Worm (Caenorhabditis elegans) whole organism, young adult: ENCODE measurements around the gene cysl-1.
A peak's percentile ranks its signal among the peaks of the same experiment; 100 is the strongest.

Source experiments
- B0261.1 ChIP-seq: sonication (generic microtip); optimal IDR thresholded peaks from 2 replicates; lab custom pipeline; 2016; ENCODE audit warnings: mild to moderate bottlenecking, missing genetic modification characterization, moderate library complexity, missing compliant biosample characterization
- C06A6.2 ChIP-seq: fragments of 200-800 bp; sonication (Bioruptor generic); conservative IDR thresholded peaks from 2 replicates; pipeline ENCODE4 v1.3.6; 2022; ENCODE audit warnings: missing genetic modification characterization, missing compliant biosample characterization
- F22D6.2 ChIP-seq: sonication (generic microtip); optimal IDR thresholded peaks from 2 replicates; lab custom pipeline; 2016; ENCODE audit warnings: mild to moderate bottlenecking, missing genetic modification characterization, missing compliant biosample characterization
- F33H1.4 ChIP-seq: fragments of 200-800 bp; sonication (Bioruptor generic); IDR thresholded peaks from 2 replicates; pipeline ENCODE4 v1.3.6; 2022; ENCODE audit warnings: missing genetic modification reagents, missing genetic modification characterization, missing compliant biosample characterization
- F49E8.2 ChIP-seq: sonication (generic microtip); optimal IDR thresholded peaks from 3 replicates; lab custom pipeline; 2017; ENCODE audit warnings: missing genetic modification characterization, mild to moderate bottlenecking, missing compliant biosample characterization, antibody characterized with exemption, moderate library complexity; ENCODE audit not compliant: insufficient read depth
- F52B5.7 ChIP-seq: sonication (generic microtip); optimal IDR thresholded peaks from 2 replicates; lab custom pipeline; 2016; ENCODE audit warnings: mild to moderate bottlenecking, missing genetic modification characterization, missing compliant biosample characterization
- F57A8.1 ChIP-seq: fragments of 200-800 bp; sonication (Bioruptor generic); optimal IDR thresholded peaks from 2 replicates; lab custom pipeline; 2018; ENCODE audit warnings: mild to moderate bottlenecking, missing genetic modification characterization, moderate library complexity, missing compliant biosample characterization
- K11D2.4 ChIP-seq: fragments of 200-800 bp; sonication (Bioruptor generic); IDR thresholded peaks from 2 replicates; pipeline ENCODE4 v1.3.6; 2022; ENCODE audit warnings: missing genetic modification reagents, missing genetic modification characterization, missing compliant biosample characterization
- K12H6.12 ChIP-seq: fragments of 200-800 bp; sonication (Bioruptor generic); optimal IDR thresholded peaks from 2 replicates; lab custom pipeline; 2018; ENCODE audit warnings: mild to moderate bottlenecking, missing genetic modification characterization, missing compliant biosample characterization
- Y53G8AR.9 ChIP-seq: fragments of 200-800 bp; sonication (Bioruptor generic); conservative IDR thresholded peaks from 2 replicates; pipeline ENCODE4 v1.3.6; 2022; ENCODE audit warnings: missing genetic modification reagents, missing genetic modification characterization, missing compliant biosample characterization
- Y79H2A.3 ChIP-seq: fragments of 200-800 bp; sonication (Bioruptor generic); conservative IDR thresholded peaks from 2 replicates; pipeline ENCODE4 v1.3.6; 2022; ENCODE audit warnings: missing genetic modification reagents, missing genetic modification characterization, missing compliant biosample characterization
- ZK185.1 ChIP-seq: sonication (generic microtip); optimal IDR thresholded peaks from 2 replicates; lab custom pipeline; 2016; ENCODE audit warnings: mild to moderate bottlenecking, missing genetic modification characterization, missing compliant biosample characterization; ENCODE audit not compliant: poor library complexity, severe bottlenecking
- aptf-2 ChIP-seq: fragments of 200-800 bp; sonication (Bioruptor generic); conservative IDR thresholded peaks from 2 replicates; pipeline ENCODE4 v1.3.6; 2022; ENCODE audit warnings: missing genetic modification reagents, missing genetic modification characterization, missing compliant biosample characterization
- attf-5 ChIP-seq: fragments of 200-800 bp; sonication (Bioruptor generic); optimal IDR thresholded peaks from 2 replicates; lab custom pipeline; 2018; ENCODE audit warnings: mild to moderate bottlenecking, missing genetic modification characterization, missing compliant biosample characterization
- bed-2 ChIP-seq: fragments of 200-800 bp; sonication (Bioruptor generic); IDR thresholded peaks from 2 replicates; pipeline ENCODE4 v1.3.6; 2022; ENCODE audit warnings: missing genetic modification reagents, missing genetic modification characterization, missing compliant biosample characterization
- ccch-3 ChIP-seq: fragments of 200-800 bp; sonication (Bioruptor generic); optimal IDR thresholded peaks from 2 replicates; lab custom pipeline; 2018; ENCODE audit warnings: mild to moderate bottlenecking, missing genetic modification characterization, missing compliant biosample characterization
- cebp-1 ChIP-seq, 2 experiments: fragments of 200-800 bp in 1 of 2; sonication (Bioruptor generic) in 1 of 2; sonication (generic microtip) in 1 of 2; IDR thresholded peaks in 1 of 2; optimal IDR thresholded peaks in 1 of 2; 2 replicates each; pipeline versions ENCODE4 v1.3.6 to Lab custom; 2017 to 2022; ENCODE audit warnings: missing compliant biosample characterization in 2 of 2, missing genetic modification characterization in 2 of 2, mild to moderate bottlenecking in 1 of 2, missing genetic modification reagents in 1 of 2, moderate library complexity in 1 of 2
- ceh-100 ChIP-seq: fragments of 200-800 bp; sonication (Bioruptor generic); IDR thresholded peaks from 2 replicates; pipeline ENCODE4 v1.3.6; 2022; ENCODE audit warnings: missing genetic modification reagents, missing genetic modification characterization, missing compliant biosample characterization
- chd-7 ChIP-seq: sonication (generic microtip); optimal IDR thresholded peaks from 2 replicates; lab custom pipeline; 2016; ENCODE audit warnings: mild to moderate bottlenecking, missing genetic modification characterization, moderate library complexity, missing compliant biosample characterization
- die-1 ChIP-seq: sonication (generic microtip); optimal IDR thresholded peaks from 2 replicates; lab custom pipeline; 2016; ENCODE audit warnings: missing genotype, mild to moderate bottlenecking, missing genetic modification characterization, missing compliant biosample characterization
- dox-1 ChIP-seq: fragments of 200-800 bp; sonication (Bioruptor generic); IDR thresholded peaks from 2 replicates; pipeline ENCODE4 v1.3.6; 2022; ENCODE audit warnings: missing genetic modification reagents, missing genetic modification characterization, missing compliant biosample characterization
- egrh-3 ChIP-seq: fragments of 200-800 bp; sonication (Bioruptor generic); IDR thresholded peaks from 2 replicates; pipeline ENCODE4 v1.3.6; 2022; ENCODE audit warnings: missing genetic modification reagents, missing genetic modification characterization, missing compliant biosample characterization
- ets-4 ChIP-seq: fragments of 200-800 bp; sonication (Bioruptor generic); optimal IDR thresholded peaks from 2 replicates; lab custom pipeline; 2018; ENCODE audit warnings: mild to moderate bottlenecking, missing genetic modification characterization, missing compliant biosample characterization
- gei-17 ChIP-seq: fragments of 200-800 bp; sonication (Bioruptor generic); optimal IDR thresholded peaks from 2 replicates; lab custom pipeline; 2018; ENCODE audit warnings: mild to moderate bottlenecking, missing genetic modification characterization, missing compliant biosample characterization
- hmg-1.2 ChIP-seq: fragments of 200-800 bp; sonication (Bioruptor generic); IDR thresholded peaks from 2 replicates; pipeline ENCODE4 v1.3.6; 2022; ENCODE audit warnings: missing genetic modification reagents, missing genetic modification characterization, missing compliant biosample characterization
- lag-1 ChIP-seq: fragments of 200-800 bp; sonication (Bioruptor generic); IDR thresholded peaks from 2 replicates; pipeline ENCODE4 v1.3.6; 2022; ENCODE audit warnings: missing genetic modification reagents, missing genetic modification characterization, missing compliant biosample characterization
- lin-40 ChIP-seq: sonication (generic microtip); optimal IDR thresholded peaks from 2 replicates; lab custom pipeline; 2016; ENCODE audit warnings: missing genetic modification characterization, mild to moderate bottlenecking, missing compliant biosample characterization, missing genotype, missing genetic modification reagents
- madf-10 ChIP-seq: sonication (generic microtip); optimal IDR thresholded peaks from 2 replicates; lab custom pipeline; 2016; ENCODE audit warnings: mild to moderate bottlenecking, missing genetic modification characterization, missing compliant biosample characterization
- mcd-1 ChIP-seq: fragments of 200-800 bp; sonication (Bioruptor generic); IDR thresholded peaks from 2 replicates; pipeline ENCODE4 v1.3.6; 2022; ENCODE audit warnings: missing genetic modification reagents, missing genetic modification characterization, missing compliant biosample characterization
- mel-28 ChIP-seq: sonication (generic microtip); optimal IDR thresholded peaks from 2 replicates; lab custom pipeline; 2016; ENCODE audit warnings: borderline replicate concordance, mild to moderate bottlenecking, missing genetic modification characterization, missing compliant biosample characterization
- mxl-1 ChIP-seq: sonication (generic microtip); optimal IDR thresholded peaks from 2 replicates; lab custom pipeline; 2016; ENCODE audit warnings: missing genetic modification characterization, missing compliant biosample characterization
- nfya-2 ChIP-seq: fragments of 200-800 bp; sonication (Bioruptor generic); IDR thresholded peaks from 2 replicates; pipeline ENCODE4 v1.3.6; 2022; ENCODE audit warnings: missing genetic modification reagents, missing genetic modification characterization, missing compliant biosample characterization
- rcor-1 ChIP-seq: fragments of 200-800 bp; sonication (Bioruptor generic); IDR thresholded peaks from 2 replicates; pipeline ENCODE4 v1.3.6; 2022; ENCODE audit warnings: missing genetic modification reagents, missing genetic modification characterization, missing compliant biosample characterization
- rpc-1 ChIP-seq, 2 experiments: fragments of 150-350 bp in 1 of 2; sonication (generic microtip) in 1 of 2; optimal IDR thresholded peaks; 2 replicates each; lab custom pipeline; 2014 to 2018; ENCODE audit warnings: missing biosample characterization in 1 of 2, missing genetic modification characterization in 1 of 2, missing genetic modification reagents in 1 of 2, missing genotype in 1 of 2
- sea-2 ChIP-seq: fragments of 200-800 bp; sonication (Bioruptor generic); IDR thresholded peaks from 2 replicates; pipeline ENCODE4 v1.3.6; 2022; ENCODE audit warnings: missing genetic modification characterization, missing compliant biosample characterization
- snpc-1.3 ChIP-seq: sonication (generic microtip); optimal IDR thresholded peaks from 2 replicates; lab custom pipeline; 2017; ENCODE audit warnings: missing genetic modification characterization, mild to moderate bottlenecking, missing compliant biosample characterization, antibody characterized with exemption, moderate library complexity, missing genotype, missing genetic modification reagents; ENCODE audit not compliant: insufficient read depth
- snpc-4 ChIP-seq, 5 experiments: fragments of 150-350 bp in 1 of 5; sonication (generic microtip) in 4 of 5; optimal IDR thresholded peaks; 2 replicates each; lab custom pipeline; 2014 to 2018; ENCODE audit warnings: missing genetic modification characterization in 5 of 5, missing biosample characterization in 3 of 5, antibody characterized with exemption in 2 of 5, mild to moderate bottlenecking in 2 of 5, missing compliant biosample characterization in 2 of 5, missing genotype in 2 of 5, moderate library complexity in 2 of 5, missing genetic modification reagents in 1 of 5
- somi-1 ChIP-seq: fragments of 200-800 bp; sonication (Bioruptor generic); optimal IDR thresholded peaks from 2 replicates; lab custom pipeline; 2018; ENCODE audit warnings: mild to moderate bottlenecking, missing genetic modification characterization, missing compliant biosample characterization
- sptf-2 ChIP-seq: fragments of 200-800 bp; sonication (Bioruptor generic); optimal IDR thresholded peaks from 2 replicates; lab custom pipeline; 2018; ENCODE audit warnings: mild to moderate bottlenecking, missing genetic modification characterization, missing compliant biosample characterization
- tbx-9 ChIP-seq: sonication (generic microtip); optimal IDR thresholded peaks from 2 replicates; lab custom pipeline; 2016; ENCODE audit warnings: borderline replicate concordance, missing genetic modification characterization, inconsistent platforms, missing compliant biosample characterization
- tlf-1 ChIP-seq: fragments of 200-800 bp; sonication (Bioruptor generic); optimal IDR thresholded peaks from 2 replicates; lab custom pipeline; 2018; ENCODE audit warnings: mild to moderate bottlenecking, missing genetic modification characterization, missing compliant biosample characterization
- unc-62 ChIP-seq: fragments of 150-350 bp; optimal IDR thresholded peaks from 2 replicates; lab custom pipeline; 2014; ENCODE audit warnings: missing biosample characterization, missing genetic modification reagents, missing genetic modification characterization
- xnd-1 ChIP-seq: sonication (generic microtip); optimal IDR thresholded peaks from 2 replicates; lab custom pipeline; 2016; ENCODE audit warnings: missing genotype, missing genetic modification reagents, missing genetic modification characterization, missing compliant biosample characterization
- zfh-2 ChIP-seq: fragments of 200-800 bp; sonication (Bioruptor generic); conservative IDR thresholded peaks from 2 replicates; pipeline ENCODE4 v1.3.6; 2022; ENCODE audit warnings: missing genetic modification reagents, missing genetic modification characterization, missing compliant biosample characterization
- ztf-26 ChIP-seq: sonication (generic microtip); optimal IDR thresholded peaks from 2 replicates; lab custom pipeline; 2017; ENCODE audit warnings: missing genetic modification characterization, missing compliant biosample characterization
- ztf-6 ChIP-seq: fragments of 200-800 bp; sonication (Bioruptor generic); IDR thresholded peaks from 2 replicates; pipeline ENCODE4 v1.3.6; 2022; ENCODE audit warnings: missing genetic modification reagents, missing genetic modification characterization, missing compliant biosample characterization

The cysl-1 gene

DNA sequence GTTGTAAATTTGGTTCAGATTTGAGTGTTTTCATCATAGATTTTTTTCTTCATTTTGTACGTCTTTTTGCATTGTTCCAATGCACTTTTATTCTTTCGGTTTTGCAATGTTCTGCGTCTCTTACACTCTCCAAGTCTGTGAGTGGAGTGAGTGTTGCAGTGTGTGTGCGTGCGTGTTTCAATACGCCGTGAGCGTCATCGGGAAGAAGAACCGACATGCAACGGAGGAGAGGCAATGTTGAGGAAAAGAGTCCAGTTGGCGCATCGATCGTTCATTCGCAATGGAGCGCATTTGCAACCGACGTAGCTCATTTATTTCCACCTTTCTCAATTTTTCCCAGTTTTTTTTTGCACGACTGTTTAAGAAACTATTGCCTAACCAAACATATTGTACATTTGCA is 4.2 kb upstream of the cysl-1 start, which contains the start of gene ZC506.1 (continued):
- TF ChIP-seq cebp-1 (GFP tag; IDR thresholded peaks at IDR 0.05; lab: Robert Waterston, UW) (peak; percentile 45; the same call in 1 of the 2 replicates), cebp-1 (tag; optimal IDR thresholded peaks at IDR 0.05; lab: Kevin White, UChicago) (peak; percentile 92), ztf-6 (no peak), mxl-1 (tag; lab: Kevin White, UChicago) (no peak), somi-1 (GFP tag; lab: Kevin White, UChicago) (peak; percentile 42), K11D2.4 (GFP tag; lab: Robert Waterston, UW) (peak; percentile 82), snpc-4 (GFP tag; optimal IDR thresholded peaks at IDR 0.05; lab: Kevin White, UChicago) (no peak), snpc-4 (tag; optimal IDR thresholded peaks at IDR 0.05; lab: Kevin White, UChicago) (peak in 3 of 4 experiments; percentile 64 to 70 (median 64)), ets-4 (peak; percentile 66), xnd-1 (tag; lab: Kevin White, UChicago) (no peak), sea-2 (no peak), ceh-100 (GFP tag; lab: Robert Waterston, UW) (0 out of 2 replicates have a peak, but pooled peaks have one; percentile 36), ZK185.1 (tag; lab: Kevin White, UChicago) (peak; percentile 66), nfya-2 (GFP tag; lab: Robert Waterston, UW) (no peak), lin-40 (tag; lab: Kevin White, UChicago) (peak; percentile 94), F52B5.7 (tag; lab: Kevin White, UChicago) (no peak), lag-1 (GFP tag; lab: Robert Waterston, UW) (no peak), madf-10 (tag; lab: Kevin White, UChicago) (peak; percentile 82), rpc-1 (optimal IDR thresholded peaks at IDR 0.05; lab: Kevin White, UChicago) (no peak), rpc-1 (tag; optimal IDR thresholded peaks at IDR 0.05; lab: Kevin White, UChicago) (no peak), F33H1.4 (GFP tag; lab: Robert Waterston, UW) (no peak), F57A8.1 (no peak), tbx-9 (tag; lab: Kevin White, UChicago) (no peak), C06A6.2 (GFP tag; lab: Robert Waterston, UW) (peak; percentile 71), mel-28 (tag; lab: Kevin White, UChicago) (no peak), B0261.1 (tag; lab: Kevin White, UChicago) (peak; percentile 10), gei-17 (GFP tag; lab: Kevin White, UChicago) (peak; percentile 63), sptf-2 (GFP tag; lab: Kevin White, UChicago) (no peak), attf-5 (GFP tag; lab: Kevin White, UChicago) (peak; percentile 92), ccch-3 (GFP tag; lab: Kevin White, UChicago) (no peak), tlf-1 (GFP tag; lab: Kevin White, UChicago) (peak; percentile 74), Y79H2A.3 (GFP tag; lab: Robert Waterston, UW) (no peak), K12H6.12 (tag; lab: Kevin White, UChicago) (peak; percentile 92), F22D6.2 (peak; percentile 40), mcd-1 (peak; percentile 99), egrh-3 (GFP tag; lab: Robert Waterston, UW) (peak; percentile 35; the same call in 1 of the 2 replicates), dox-1 (GFP tag; lab: Robert Waterston, UW) (peak; percentile 89), bed-2 (GFP tag; lab: Robert Waterston, UW) (0 out of 2 replicates have a peak, but pooled peaks have one; percentile 26), die-1 (tag; lab: Kevin White, UChicago) (no peak), unc-62 (GFP tag; lab: Kevin White, UChicago) (no peak), chd-7 (peak; percentile 88), Y53G8AR.9 (peak; percentile 66; the same call in 1 of the 2 replicates), snpc-1.3 (no peak), rcor-1 (GFP tag; lab: Robert Waterston, UW) (peak; percentile 85), F49E8.2 (tag; lab: Kevin White, UChicago) (no peak), hmg-1.2 (peak; percentile 84), zfh-2 (GFP tag; lab: Robert Waterston, UW) (peak; percentile 89), aptf-2 (0 out of 2 replicates have a peak, but pooled peaks have one; percentile 15), ztf-26 (tag; lab: Kevin White, UChicago) (peak; percentile 87)
